Worm (Caenorhabditis elegans): Measurements from ENCODE around the gene sgo-1.
A peak's percentile ranks its signal among the peaks of the same experiment; 100 is the strongest.

sgo-1 gene

ce11 chrIV:7791821-7792446 is 4.3 kb downstream of the sgo-1 start, which contains the start of gene C33H5.13:
Gene C33H5.13, minus strand, starts transcription at chrIV:7792263.
- TF ChIP-seq hmg-11 (tag; optimal IDR thresholded peaks at IDR 0.05) (no peak), jun-1 (tag; optimal IDR thresholded peaks at IDR 0.05) (no peak), pqm-1 (tag; optimal IDR thresholded peaks at IDR 0.05) (peak; percentile 73), sea-2 (GFP tag; optimal IDR thresholded peaks at IDR 0.05) (no peak), pha-4 (tag; optimal IDR thresholded peaks at IDR 0.05) (peak; percentile 49), elt-2 (tag; optimal IDR thresholded peaks at IDR 0.05) (peak; percentile 79), skn-1 (tag; optimal IDR thresholded peaks at IDR 0.05) (no peak), unc-39 (tag; optimal IDR thresholded peaks at IDR 0.05) (no peak), nhr-77 (tag; optimal IDR thresholded peaks at IDR 0.05) (no peak), fos-1 (tag; optimal IDR thresholded peaks at IDR 0.05) (no peak), nhr-28 (tag; optimal IDR thresholded peaks at IDR 0.05) (no peak), mml-1 (tag; optimal IDR thresholded peaks at IDR 0.05) (no peak), zag-1 (tag; optimal IDR thresholded peaks at IDR 0.05) (no peak), ceh-82 (tag; optimal IDR thresholded peaks at IDR 0.05) (no peak), lin-15B (tag; optimal IDR thresholded peaks at IDR 0.05) (no peak), lin-39 (tag; optimal IDR thresholded peaks at IDR 0.05) (no peak), nhr-25 (tag; optimal IDR thresholded peaks at IDR 0.05) (no peak), daf-12 (tag; optimal IDR thresholded peaks at IDR 0.05) (no peak), ama-1 (optimal IDR thresholded peaks at IDR 0.05) (no peak), fkh-2 (tag; optimal IDR thresholded peaks at IDR 0.05) (no peak), nhr-237 (tag; optimal IDR thresholded peaks at IDR 0.05) (no peak), nhr-23 (tag; optimal IDR thresholded peaks at IDR 0.05) (no peak), nhr-11 (tag; optimal IDR thresholded peaks at IDR 0.05) (no peak), ceh-28 (tag; optimal IDR thresholded peaks at IDR 0.05) (no peak), R02D3.7 (tag; optimal IDR thresholded peaks at IDR 0.05) (no peak), mdl-1 (tag; optimal IDR thresholded peaks at IDR 0.05) (no peak)

- peak; percentile 97 for TF ChIP-seq pha-4 (tag; optimal IDR thresholded peaks at IDR 0.05)
- TF ChIP-seq ZK546.5 (tag; optimal IDR thresholded peaks at IDR 0.05): no peak
- peak; percentile 57 for TF ChIP-seq elt-1 (tag; optimal IDR thresholded peaks at IDR 0.05)
- TF ChIP-seq lin-39 (tag; optimal IDR thresholded peaks at IDR 0.05): peak; percentile 98
- no peak for TF ChIP-seq daf-12 (tag; optimal IDR thresholded peaks at IDR 0.05)
- no peak for TF ChIP-seq aly-2 (tag; optimal IDR thresholded peaks at IDR 0.05)
- no peak for TF ChIP-seq nhr-76 (tag; optimal IDR thresholded peaks at IDR 0.05)
- peak; percentile 59 for TF ChIP-seq jun-1 (tag; optimal IDR thresholded peaks at IDR 0.05)
- peak; percentile 64 for TF ChIP-seq nhr-43 (tag; optimal IDR thresholded peaks at IDR 0.05; ENCODE audit: poor library complexity, severe bottlenecking)
- TF ChIP-seq nhr-25 (tag; optimal IDR thresholded peaks at IDR 0.05): peak; percentile 78
- no peak for TF ChIP-seq mdl-1 (tag; optimal IDR thresholded peaks at IDR 0.05)
- peak; percentile 98 for TF ChIP-seq nfya-1 (tag; optimal IDR thresholded peaks at IDR 0.05; ENCODE audit: insufficient read depth)
- no peak for TF ChIP-seq nhr-28 (tag; optimal IDR thresholded peaks at IDR 0.05)
- peak; percentile 65 for TF ChIP-seq elt-2 (tag; optimal IDR thresholded peaks at IDR 0.05)
- peak; percentile 9 for TF ChIP-seq egl-27 (tag; optimal IDR thresholded peaks at IDR 0.05)
- TF ChIP-seq ceh-82 (tag; optimal IDR thresholded peaks at IDR 0.05): no peak
- no peak for TF ChIP-seq fkh-10 (GFP tag; optimal IDR thresholded peaks at IDR 0.05)
- peak; percentile 68 for TF ChIP-seq R02D3.7 (tag; optimal IDR thresholded peaks at IDR 0.05)
- TF ChIP-seq egl-5 (tag; optimal IDR thresholded peaks at IDR 0.05): peak; percentile 96
- peak; percentile 28 for TF ChIP-seq unc-62 (GFP tag; optimal IDR thresholded peaks at IDR 0.05)
- no peak for TF ChIP-seq nhr-12 (tag; optimal IDR thresholded peaks at IDR 0.05)
- peak; percentile 58 for TF ChIP-seq lsy-12 (tag; optimal IDR thresholded peaks at IDR 0.05)
- TF ChIP-seq ceh-9 (tag; optimal IDR thresholded peaks at IDR 0.05): no peak
- TF ChIP-seq eor-1 (tag; optimal IDR thresholded peaks at IDR 0.05): no peak
- no peak for TF ChIP-seq fkh-2 (tag; optimal IDR thresholded peaks at IDR 0.05)
- TF ChIP-seq nhr-23 (tag; optimal IDR thresholded peaks at IDR 0.05): peak; percentile 73
- no peak for TF ChIP-seq ztf-4 (tag; optimal IDR thresholded peaks at IDR 0.05)
- TF ChIP-seq pqm-1 (tag; optimal IDR thresholded peaks at IDR 0.05): peak; percentile 44
- TF ChIP-seq elt-3 (tag; optimal IDR thresholded peaks at IDR 0.05): no peak
- TF ChIP-seq nhr-67 (tag; optimal IDR thresholded peaks at IDR 0.05): no peak
- TF ChIP-seq sea-2 (GFP tag; optimal IDR thresholded peaks at IDR 0.05): no peak
- peak; percentile 4 for TF ChIP-seq nhr-77 (tag; optimal IDR thresholded peaks at IDR 0.05)
- peak; percentile 66 for TF ChIP-seq hmg-11 (tag; optimal IDR thresholded peaks at IDR 0.05)
- peak; percentile 28 for TF ChIP-seq nhr-11 (tag; optimal IDR thresholded peaks at IDR 0.05)
- TF ChIP-seq ztf-11 (tag; optimal IDR thresholded peaks at IDR 0.05): no peak
- no peak for TF ChIP-seq ceh-16 (tag; optimal IDR thresholded peaks at IDR 0.05)
- TF ChIP-seq nhr-237 (tag; optimal IDR thresholded peaks at IDR 0.05): no peak
- TF ChIP-seq lin-15B (tag; optimal IDR thresholded peaks at IDR 0.05): peak; percentile 97
- no peak for TF ChIP-seq zag-1 (tag; optimal IDR thresholded peaks at IDR 0.05)
- TF ChIP-seq skn-1 (tag; optimal IDR thresholded peaks at IDR 0.05): peak; percentile 90
- no peak for TF ChIP-seq tbx-2 (tag; optimal IDR thresholded peaks at IDR 0.05)
- no peak for TF ChIP-seq mml-1 (tag; optimal IDR thresholded peaks at IDR 0.05)
- TF ChIP-seq snpc-4 (tag; optimal IDR thresholded peaks at IDR 0.05): peak; percentile 82
- peak; percentile 40 for TF ChIP-seq ceh-28 (tag; optimal IDR thresholded peaks at IDR 0.05)
These were observed 5.3 kb downstream of the sgo-1 start, which contains the start of gene rsp-6 for ce11 chrIV:7790801-7791588. Gene rsp-6, minus strand, starts transcription at chrIV:7791229.

All from whole organism, L3 larva.